Fruit fly (Drosophila melanogaster) whole organism, embryonic: Measurements from ENCODE around the gene mts.

Experiments used
- Abd-B ChIP-seq: fragments of 200-800 bp; sonication (Bioruptor generic); optimal IDR thresholded peaks from 2 replicates; lab custom pipeline; 2018; ENCODE audit warnings: missing biosample characterization, mild to moderate bottlenecking, missing genetic modification characterization, moderate library complexity
- CG10959 ChIP-seq: fragments of 200-800 bp; sonication (Bioruptor generic); IDR thresholded peaks from 2 replicates; pipeline ENCODE4 v1.3.6; 2022; ENCODE audit warnings: missing biosample characterization, missing genetic modification characterization
- CG12219 ChIP-seq: fragments of 200-800 bp; sonication (Bioruptor generic); optimal IDR thresholded peaks from 3 replicates; lab custom pipeline; 2018; ENCODE audit warnings: missing biosample characterization, mild to moderate bottlenecking, missing genetic modification characterization
- CG13624 ChIP-seq: fragments of 200-800 bp; sonication (Bioruptor generic); optimal IDR thresholded peaks from 2 replicates; lab custom pipeline; 2016; ENCODE audit warnings: missing biosample characterization, missing genetic modification characterization
- CG17186 ChIP-seq: fragments of 200-800 bp; sonication (Bioruptor generic); optimal IDR thresholded peaks from 3 replicates; lab custom pipeline; 2017; ENCODE audit warnings: missing biosample characterization, missing genetic modification reagents, missing genetic modification characterization
- CG18476 ChIP-seq: fragments of 200-800 bp; sonication (Bioruptor generic); optimal IDR thresholded peaks from 2 replicates; lab custom pipeline; 2016; ENCODE audit warnings: missing biosample characterization, mild to moderate bottlenecking, missing genetic modification characterization
- CG31441 ChIP-seq: fragments of 200-800 bp; sonication (Bioruptor generic); IDR thresholded peaks from 2 replicates; pipeline ENCODE4 v1.3.6; 2022; ENCODE audit warnings: missing biosample characterization, missing genetic modification characterization
- CG3281 ChIP-seq: fragments of 200-800 bp; sonication (Bioruptor generic); optimal IDR thresholded peaks from 3 replicates; lab custom pipeline; 2017; ENCODE audit warnings: missing biosample characterization, mild to moderate bottlenecking, missing genetic modification characterization
- CG33557 ChIP-seq: fragments of 200-800 bp; sonication (Bioruptor generic); optimal IDR thresholded peaks from 2 replicates; lab custom pipeline; 2019; ENCODE audit warnings: missing biosample characterization, mild to moderate bottlenecking, missing genetic modification characterization, moderate library complexity
- CG34422 ChIP-seq: fragments of 200-800 bp; sonication (Bioruptor generic); IDR thresholded peaks from 3 replicates; pipeline ENCODE4 v1.3.6; 2022; ENCODE audit warnings: missing biosample characterization, missing genetic modification characterization
- CG5953 ChIP-seq: fragments of 200-800 bp; sonication (Bioruptor generic); IDR thresholded peaks from 2 replicates; pipeline ENCODE4 v1.3.6; 2022; ENCODE audit warnings: missing biosample characterization, missing genetic modification characterization
- CG6175 ChIP-seq: fragments of 200-800 bp; sonication (Bioruptor generic); IDR thresholded peaks from 3 replicates; pipeline ENCODE4 v1.3.6; 2022; ENCODE audit warnings: missing biosample characterization, missing genetic modification characterization
- CG6654 ChIP-seq: fragments of 200-800 bp; sonication (Bioruptor generic); optimal IDR thresholded peaks from 2 replicates; lab custom pipeline; 2017; ENCODE audit warnings: missing biosample characterization, mild to moderate bottlenecking, missing genetic modification characterization
- CG7556 ChIP-seq: fragments of 200-800 bp; sonication (Bioruptor generic); optimal IDR thresholded peaks from 2 replicates; lab custom pipeline; 2017; ENCODE audit warnings: missing biosample characterization, mild to moderate bottlenecking, missing genetic modification characterization
- CG8290 ChIP-seq, 3 experiments: fragments of 200-800 bp; sonication (Bioruptor generic); optimal IDR thresholded peaks; 2 replicates each; lab custom pipeline; 2016 to 2019; ENCODE audit warnings: missing biosample characterization in 3 of 3, missing genetic modification characterization in 3 of 3, mild to moderate bottlenecking in 2 of 3, moderate library complexity in 1 of 3
- Dad ChIP-seq: fragments of 200-800 bp; sonication (Bioruptor generic); optimal IDR thresholded peaks from 3 replicates; lab custom pipeline; 2016; ENCODE audit warnings: missing biosample characterization, missing genetic modification characterization
- Dek ChIP-seq: fragments of 200-800 bp; sonication (Bioruptor generic); optimal IDR thresholded peaks from 3 replicates; lab custom pipeline; 2019; ENCODE audit warnings: missing biosample characterization, mild to moderate bottlenecking, missing genetic modification characterization, moderate library complexity
- Dip3 ChIP-seq: fragments of 200-800 bp; sonication (Bioruptor generic); optimal IDR thresholded peaks from 3 replicates; lab custom pipeline; 2016; ENCODE audit warnings: missing biosample characterization, missing genetic modification characterization
- Dll ChIP-seq: fragments of 200-800 bp; sonication (Bioruptor generic); IDR thresholded peaks from 4 replicates; pipeline ENCODE4 v1.3.6; 2022; ENCODE audit warnings: missing biosample characterization, missing genetic modification characterization; ENCODE audit not compliant: partially characterized antibody
- Gsc ChIP-seq: fragments of 200-800 bp; sonication (Bioruptor generic); IDR thresholded peaks from 2 replicates; pipeline ENCODE4 v1.3.6; 2022; ENCODE audit warnings: missing biosample characterization, missing genetic modification characterization
- H15 ChIP-seq: fragments of 200-800 bp; sonication (Bioruptor generic); IDR thresholded peaks from 3 replicates; pipeline ENCODE4 v1.3.6; 2022; ENCODE audit warnings: missing biosample characterization, missing genetic modification characterization
- Hr3 ChIP-seq: fragments of 200-800 bp; sonication (Bioruptor generic); optimal IDR thresholded peaks from 3 replicates; lab custom pipeline; 2016; ENCODE audit warnings: missing biosample characterization, missing genetic modification characterization
- Hr39 ChIP-seq: fragments of >200 bp; optimal IDR thresholded peaks from 2 replicates; lab custom pipeline; 2017
- Hr51 ChIP-seq, 2 experiments: fragments of 200-800 bp; sonication (Bioruptor generic); optimal IDR thresholded peaks; 2 replicates in 1 of 2; 3 replicates in 1 of 2; lab custom pipeline; 2016 to 2018; ENCODE audit warnings: missing biosample characterization in 2 of 2, missing genetic modification characterization in 2 of 2, mild to moderate bottlenecking in 1 of 2, moderate library complexity in 1 of 2
- Lpt ChIP-seq: fragments of >200 bp; optimal IDR thresholded peaks from 2 replicates; lab custom pipeline; 2018; ENCODE audit warnings: missing biosample characterization, missing genetic modification characterization
- Mrtf ChIP-seq: fragments of 200-800 bp; sonication (Bioruptor generic); IDR thresholded peaks from 3 replicates; pipeline ENCODE4 v1.3.6; 2022; ENCODE audit warnings: missing biosample characterization, missing genetic modification characterization
- Myb ChIP-seq: fragments of 200-800 bp; sonication (Bioruptor generic); optimal IDR thresholded peaks from 2 replicates; lab custom pipeline; 2016; ENCODE audit warnings: missing biosample characterization, missing genetic modification characterization
- Nf-YB ChIP-seq: fragments of 200-800 bp; sonication (Bioruptor generic); optimal IDR thresholded peaks from 3 replicates; lab custom pipeline; 2019; ENCODE audit warnings: missing biosample characterization, mild to moderate bottlenecking, missing genetic modification characterization, moderate library complexity
- Oaz ChIP-seq: fragments of 200-800 bp; sonication (Bioruptor generic); IDR thresholded peaks from 2 replicates; pipeline ENCODE4 v1.3.6; 2022; ENCODE audit warnings: missing biosample characterization, missing genetic modification characterization
- PHDP ChIP-seq: fragments of 200-800 bp; sonication (Bioruptor generic); optimal IDR thresholded peaks from 3 replicates; lab custom pipeline; 2018; ENCODE audit warnings: missing biosample characterization, mild to moderate bottlenecking, missing genetic modification characterization, moderate library complexity
- Rfx ChIP-seq: fragments of 200-800 bp; sonication (Bioruptor generic); IDR thresholded peaks from 2 replicates; pipeline ENCODE4 v1.3.6; 2022; ENCODE audit warnings: missing biosample characterization, missing genetic modification characterization
- Tbp ChIP-seq: fragments of >200 bp; optimal IDR thresholded peaks from 2 replicates; lab custom pipeline; 2018; ENCODE audit warnings: missing biosample characterization, missing genetic modification characterization
- amos ChIP-seq: fragments of 200-800 bp; sonication (Bioruptor generic); IDR thresholded peaks from 2 replicates; pipeline ENCODE4 v1.3.6; 2022; ENCODE audit warnings: missing biosample characterization, missing genetic modification characterization; ENCODE audit not compliant: partially characterized antibody
- ato ChIP-seq: fragments of 200-800 bp; sonication (Bioruptor generic); IDR thresholded peaks from 2 replicates; pipeline ENCODE4 v1.3.6; 2022; ENCODE audit warnings: missing biosample characterization, missing genetic modification characterization; ENCODE audit not compliant: partially characterized antibody
- crc ChIP-seq: fragments of 200-800 bp; sonication (Bioruptor generic); optimal IDR thresholded peaks from 2 replicates; lab custom pipeline; 2016; ENCODE audit warnings: missing biosample characterization, missing genetic modification characterization
- gcm2 ChIP-seq: fragments of 200-800 bp; sonication (Bioruptor generic); optimal IDR thresholded peaks from 2 replicates; lab custom pipeline; 2016; ENCODE audit warnings: missing biosample characterization, missing genetic modification characterization
- gsb ChIP-seq: fragments of 200-800 bp; sonication (Bioruptor generic); IDR thresholded peaks from 2 replicates; pipeline ENCODE4 v1.3.6; 2022; ENCODE audit warnings: missing biosample characterization, missing genetic modification characterization
- inv ChIP-seq: fragments of 200-800 bp; sonication (Bioruptor generic); IDR thresholded peaks from 2 replicates; pipeline ENCODE4 v1.3.6; 2022; ENCODE audit warnings: missing biosample characterization, missing genetic modification characterization; ENCODE audit not compliant: partially characterized antibody
- ken ChIP-seq: fragments of 200-800 bp; sonication (Bioruptor generic); IDR thresholded peaks from 3 replicates; pipeline ENCODE4 v1.3.6; 2022; ENCODE audit warnings: missing biosample characterization, missing genetic modification characterization
- nmo ChIP-seq: fragments of 200-800 bp; sonication (Bioruptor generic); optimal IDR thresholded peaks from 2 replicates; lab custom pipeline; 2018; ENCODE audit warnings: missing biosample characterization, mild to moderate bottlenecking, missing genetic modification characterization, moderate library complexity
- oc ChIP-seq: fragments of 200-800 bp; sonication (Bioruptor generic); optimal IDR thresholded peaks from 2 replicates; lab custom pipeline; 2018; ENCODE audit warnings: missing biosample characterization, mild to moderate bottlenecking, missing genetic modification characterization, moderate library complexity
- peb ChIP-seq: fragments of 200-800 bp; sonication (Bioruptor generic); IDR thresholded peaks from 2 replicates; pipeline ENCODE4 v1.3.6; 2022; ENCODE audit warnings: missing biosample characterization, missing genetic modification characterization
- run ChIP-seq: fragments of 200-800 bp; sonication (Bioruptor generic); optimal IDR thresholded peaks from 3 replicates; lab custom pipeline; 2018; ENCODE audit warnings: missing biosample characterization, mild to moderate bottlenecking, missing genetic modification characterization
- sens ChIP-seq: fragments of 200-800 bp; sonication (Bioruptor generic); peaks from one replicate; lab custom pipeline; 2016; ENCODE audit warnings: missing biosample characterization, missing genetic modification characterization
- seq ChIP-seq: fragments of 200-800 bp; sonication (Bioruptor generic); IDR thresholded peaks from 2 replicates; pipeline ENCODE4 v1.3.6; 2022; ENCODE audit warnings: missing biosample characterization, missing genetic modification characterization
- stwl ChIP-seq: fragments of 200-800 bp; sonication (Bioruptor generic); optimal IDR thresholded peaks from 3 replicates; lab custom pipeline; 2018; ENCODE audit warnings: missing biosample characterization, mild to moderate bottlenecking, missing genetic modification characterization, moderate library complexity
- tio ChIP-seq: fragments of 200-800 bp; sonication (Bioruptor generic); optimal IDR thresholded peaks from 2 replicates; lab custom pipeline; 2017; ENCODE audit warnings: missing biosample characterization, missing genetic modification characterization, inconsistent platforms
- trh ChIP-seq: fragments of 200-800 bp; sonication (Bioruptor generic); optimal IDR thresholded peaks from 2 replicates; lab custom pipeline; 2016; ENCODE audit warnings: missing biosample characterization, missing genetic modification characterization
- ttk ChIP-seq: fragments of 200-800 bp; sonication (Bioruptor generic); IDR thresholded peaks from 2 replicates; pipeline ENCODE4 v2.1.2; 2022; ENCODE audit warnings: missing biosample characterization, missing genetic modification characterization
- usp ChIP-seq: fragments of >200 bp; optimal IDR thresholded peaks from 2 replicates; lab custom pipeline; 2017; ENCODE audit warnings: missing biosample characterization, missing genetic modification characterization

mts gene

DNA sequence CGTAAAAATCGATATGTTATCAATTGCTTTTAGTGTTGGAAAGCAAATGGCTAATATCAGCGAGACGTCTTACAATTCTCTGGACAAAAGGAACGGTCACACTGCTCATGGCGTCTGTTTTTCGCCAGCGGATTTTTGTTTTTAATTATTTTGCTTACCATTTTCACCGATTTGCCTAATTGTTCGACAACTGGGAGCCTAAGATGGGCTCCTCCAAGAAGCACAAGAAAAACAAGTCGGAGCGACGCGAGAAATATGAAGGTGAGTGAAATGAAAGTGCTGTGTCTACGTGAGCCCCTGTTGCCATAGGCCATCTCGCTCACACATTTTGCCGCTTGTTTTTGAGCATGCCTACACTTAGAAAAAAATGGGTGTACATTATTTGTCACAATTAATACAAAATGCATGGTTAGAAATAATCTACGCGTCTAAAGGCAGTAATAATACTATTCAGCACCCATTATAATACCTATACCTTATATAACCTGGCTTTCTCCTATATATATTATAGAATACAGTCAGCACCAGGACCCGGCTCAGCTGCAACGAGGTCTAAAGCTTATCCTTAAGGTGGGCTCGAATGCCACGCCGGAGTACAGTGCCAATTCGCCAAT lies 44.6 kb upstream of the mts start, which contains the start of gene Brd7-9 (continued):
- TF ChIP-seq amos (GFP tag; lab: Robert Waterston, UW) (peak; percentile 47), CG33557 (GFP tag; lab: Kevin White, UChicago) (no peak), Nf-YB (GFP tag; lab: Kevin White, UChicago) (peak; percentile 36), sens (peak; percentile 94), Hr3 (GFP tag; lab: Kevin White, UChicago) (peak; percentile 49), Gsc (GFP tag; lab: Robert Waterston, UW) (no peak), Tbp (GFP tag; lab: Kevin White, UChicago) (no peak), CG34422 (peak; percentile 95), CG8290 (GFP tag; optimal IDR thresholded peaks at IDR 0.05; lab: Kevin White, UChicago) (peak; percentile 48), CG8290 (tag; optimal IDR thresholded peaks at IDR 0.05; lab: Kevin White, UChicago) (peak in 1 of 2 experiments; percentile 87), CG6654 (GFP tag; lab: Kevin White, UChicago) (peak; percentile 18), Myb (GFP tag; lab: Kevin White, UChicago) (no peak), CG31441 (GFP tag; lab: Robert Waterston, UW) (peak; percentile 64), ato (GFP tag; lab: Robert Waterston, UW) (peak; percentile 30; the same call in 1 of the 2 replicates), oc (tag; lab: Kevin White, UChicago) (no peak), PHDP (tag; lab: Kevin White, UChicago) (peak; percentile 79), ttk (GFP tag; lab: Robert Waterston, UW) (peak; percentile 71), CG3281 (GFP tag; lab: Kevin White, UChicago) (peak; percentile 85), Hr39 (lab: Kevin White, UChicago) (no peak), Lpt (GFP tag; lab: Kevin White, UChicago) (no peak), Dll (peak; percentile 69), tio (GFP tag; lab: Kevin White, UChicago) (peak; percentile 56), Rfx (GFP tag; lab: Robert Waterston, UW) (peak; percentile 87), CG13624 (GFP tag; lab: Kevin White, UChicago) (peak; percentile 64), Dek (tag; lab: Kevin White, UChicago) (peak; percentile 37), usp (GFP tag; lab: Kevin White, UChicago) (no peak), peb (no peak), Hr51 (GFP tag; optimal IDR thresholded peaks at IDR 0.05; lab: Kevin White, UChicago) (peak; percentile 25 to 81), crc (no peak), seq (GFP tag; lab: Robert Waterston, UW) (peak; percentile 71), Abd-B (GFP tag; lab: Kevin White, UChicago) (no peak), gsb (GFP tag; lab: Robert Waterston, UW) (0 out of 2 replicates have a peak, but pooled peaks have one; percentile 25), H15 (GFP tag; lab: Robert Waterston, UW) (peak; percentile 58; the same call in 2 of the 3 replicates), CG17186 (GFP tag; lab: Kevin White, UChicago) (no peak), CG12219 (GFP tag; lab: Kevin White, UChicago) (peak; percentile 81), trh (GFP tag; lab: Kevin White, UChicago) (no peak), CG18476 (GFP tag; lab: Kevin White, UChicago) (peak; percentile 57), CG5953 (GFP tag; lab: Robert Waterston, UW) (peak; percentile 72), run (tag; lab: Kevin White, UChicago) (peak; percentile 5), inv (GFP tag; lab: Robert Waterston, UW) (peak; percentile 30; the same call in 1 of the 2 replicates), stwl (tag; lab: Kevin White, UChicago) (peak; percentile 88), gcm2 (GFP tag; lab: Kevin White, UChicago) (no peak), CG7556 (peak; percentile 78), CG10959 (peak; percentile 63), Mrtf (GFP tag; lab: Robert Waterston, UW) (peak; percentile 35; the same call in 1 of the 3 replicates), Dip3 (GFP tag; lab: Kevin White, UChicago) (peak; percentile 23), nmo (GFP tag; lab: Kevin White, UChicago) (peak; percentile 56), Oaz (GFP tag; lab: Robert Waterston, UW) (peak; percentile 62; the same call in 1 of the 2 replicates), ken (GFP tag; lab: Robert Waterston, UW) (peak; percentile 72; the same call in 2 of the 3 replicates), Dad (GFP tag; lab: Kevin White, UChicago) (peak; percentile 59), CG6175 (GFP tag; lab: Robert Waterston, UW) (peak; percentile 47; the same call in 2 of the 3 replicates)
